Fruit fly (Drosophila melanogaster): ENCODE results near the gene Mitofilin.

Mitofilin gene

dm6 chr3R:22018777-22019420 lies 4.2 kb downstream of the Mitofilin start, which contains the start of gene Idh3b (continued):
- TF ChIP-seq gce (GFP tag; IDR thresholded peaks at IDR 0.05): no peak
- peak; percentile 42 for TF ChIP-seq Hr3 (GFP tag; optimal IDR thresholded peaks at IDR 0.05)
- peak; percentile 96 for TF ChIP-seq pzg (GFP tag; optimal IDR thresholded peaks at IDR 0.05)
- TF ChIP-seq zfh2 (GFP tag; optimal IDR thresholded peaks at IDR 0.05): peak; percentile 81
- TF ChIP-seq MTF-1 (GFP tag; optimal IDR thresholded peaks at IDR 0.05; ENCODE audit: borderline replicate concordance): no peak
- peak; percentile 30; the same call in 1 of the 3 replicates for TF ChIP-seq croc (GFP tag; conservative IDR thresholded peaks at IDR 0.05)
- TF ChIP-seq dmrt11E (tag; optimal IDR thresholded peaks at IDR 0.05): peak; percentile 20
- TF ChIP-seq HLH54F (GFP tag; optimal IDR thresholded peaks at IDR 0.05): peak; percentile 70
- TF ChIP-seq HmgZ (tag; optimal IDR thresholded peaks at IDR 0.05): peak; percentile 90
- peak; percentile 100 for TF ChIP-seq Meics (GFP tag; optimal IDR thresholded peaks at IDR 0.05)
- TF ChIP-seq CG13894 (tag; optimal IDR thresholded peaks at IDR 0.05): no peak
- no peak for TF ChIP-seq usp (GFP tag; optimal IDR thresholded peaks at IDR 0.05)
- no peak; the same call in 1 of the 2 replicates for TF ChIP-seq CG9932 (GFP tag; IDR thresholded peaks at IDR 0.05)
- peak; percentile 97 for TF ChIP-seq Dll (GFP tag; IDR thresholded peaks at IDR 0.05; ENCODE audit: partially characterized antibody)
- TF ChIP-seq vvl (GFP tag; IDR thresholded peaks at IDR 0.05): peak; percentile 95; the same call in 1 of the 2 replicates
- no peak for TF ChIP-seq Blimp-1 (GFP tag; optimal IDR thresholded peaks at IDR 0.05)
- TF ChIP-seq amos (GFP tag; IDR thresholded peaks at IDR 0.05; ENCODE audit: partially characterized antibody): peak; percentile 98
- peak; percentile 45 for TF ChIP-seq Sin3A (optimal IDR thresholded peaks at IDR 0.05)
- no peak for TF ChIP-seq Eip74EF (GFP tag; optimal IDR thresholded peaks at IDR 0.05)
- TF ChIP-seq Fer2 (tag; optimal IDR thresholded peaks at IDR 0.05): no peak
- TF ChIP-seq kni (GFP tag; optimal IDR thresholded peaks at IDR 0.05): peak; percentile 49
- peak; percentile 76 for TF ChIP-seq ems (GFP tag; optimal IDR thresholded peaks at IDR 0.05)
- peak; percentile 63 for TF ChIP-seq CG8290 (GFP tag; optimal IDR thresholded peaks at IDR 0.05)
- TF ChIP-seq CG8290 (tag; optimal IDR thresholded peaks at IDR 0.05): no peak
- peak; percentile 85 for TF ChIP-seq ci (GFP tag; IDR thresholded peaks at IDR 0.05)
- TF ChIP-seq CG10147 (GFP tag; optimal IDR thresholded peaks at IDR 0.05): no peak
- TF ChIP-seq Dek (tag; optimal IDR thresholded peaks at IDR 0.05): peak; percentile 44
- peak; percentile 98 for TF ChIP-seq CG13287 (GFP tag; IDR thresholded peaks at IDR 0.05; ENCODE audit: partially characterized antibody)
- peak; percentile 75 to 97 for TF ChIP-seq Pdp1 (GFP tag; optimal IDR thresholded peaks at IDR 0.05)
- TF ChIP-seq pho (GFP tag; optimal IDR thresholded peaks at IDR 0.05): peak; percentile 56
- TF ChIP-seq CG32767 (GFP tag; IDR thresholded peaks at IDR 0.05): no peak
- TF ChIP-seq jing (GFP tag; optimal IDR thresholded peaks at IDR 0.05): no peak
- peak; percentile 60 for TF ChIP-seq phol (tag; optimal IDR thresholded peaks at IDR 0.05)
- TF ChIP-seq CG18764 (GFP tag; optimal IDR thresholded peaks at IDR 0.05): peak; percentile 48
- no peak for TF ChIP-seq CG11560 (tag; IDR thresholded peaks at IDR 0.05)
- peak; percentile 87 for TF ChIP-seq Sry-δ (GFP tag; optimal IDR thresholded peaks at IDR 0.05)
- peak; percentile 73 for TF ChIP-seq her (GFP tag; optimal IDR thresholded peaks at IDR 0.05)
- TF ChIP-seq ftz-f1 (GFP tag; optimal IDR thresholded peaks at IDR 0.05): peak; percentile 72
- TF ChIP-seq CG7786 (GFP tag; optimal IDR thresholded peaks at IDR 0.05): peak; percentile 68
- peak; percentile 62 for TF ChIP-seq CG8944 (GFP tag; optimal IDR thresholded peaks at IDR 0.05)
- TF ChIP-seq Side (GFP tag; optimal IDR thresholded peaks at IDR 0.05): peak; percentile 54
- TF ChIP-seq CG9876 (GFP tag; optimal IDR thresholded peaks at IDR 0.05): peak; percentile 27
- TF ChIP-seq CG4282 (GFP tag; optimal IDR thresholded peaks at IDR 0.05): peak; percentile 26
- TF ChIP-seq tna (GFP tag; IDR thresholded peaks at IDR 0.05; ENCODE audit: partially characterized antibody): peak; percentile 87
- peak; percentile 70 for TF ChIP-seq CG14710 (tag; optimal IDR thresholded peaks at IDR 0.05)
- TF ChIP-seq CG4328 (GFP tag; optimal IDR thresholded peaks at IDR 0.05): no peak
- TF ChIP-seq CG17912 (GFP tag; optimal IDR thresholded peaks at IDR 0.05): peak; percentile 59
- TF ChIP-seq Antp (GFP tag; optimal IDR thresholded peaks at IDR 0.05): peak; percentile 83
- peak; percentile 50 for TF ChIP-seq Dad (GFP tag; optimal IDR thresholded peaks at IDR 0.05)
- TF ChIP-seq pnt (GFP tag; optimal IDR thresholded peaks at IDR 0.05): peak; percentile 33

Data from whole organism, embryonic.